Fruit fly (Drosophila melanogaster) whole organism, adult: ENCODE data around the gene CG31627.

Source experiments
- CG12768 ChIP-seq: fragments of 200-800 bp; sonication (Bioruptor generic); optimal IDR thresholded peaks from 2 replicates; lab custom pipeline; 2017; ENCODE audit warnings: missing biosample characterization, missing genetic modification characterization, mild to moderate bottlenecking, moderate library complexity, missing genetic modification reagents
- CG7045 ChIP-seq: fragments of 200-800 bp; sonication (Bioruptor generic); optimal IDR thresholded peaks from 2 replicates; lab custom pipeline; 2017; ENCODE audit warnings: missing biosample characterization, mild to moderate bottlenecking, missing genetic modification characterization
- CG7101 ChIP-seq: fragments of 200-800 bp; sonication (Bioruptor generic); optimal IDR thresholded peaks from 2 replicates; lab custom pipeline; 2018; ENCODE audit warnings: missing biosample characterization, mild to moderate bottlenecking, missing genetic modification characterization, moderate library complexity
- Clk ChIP-seq: fragments of 200-800 bp; sonication (Bioruptor generic); optimal IDR thresholded peaks from 2 replicates; lab custom pipeline; 2017; ENCODE audit warnings: missing biosample characterization, missing genetic modification characterization
- Hr96 ChIP-seq: fragments of 200-800 bp; sonication (Bioruptor generic); optimal IDR thresholded peaks from 2 replicates; lab custom pipeline; 2016; ENCODE audit warnings: missing biosample characterization, missing genetic modification characterization
- bab1 ChIP-seq: fragments of 200-800 bp; sonication (Bioruptor generic); optimal IDR thresholded peaks from 3 replicates; lab custom pipeline; 2019; ENCODE audit warnings: missing biosample characterization, mild to moderate bottlenecking, missing genetic modification characterization, moderate library complexity
- cnc ChIP-seq, 2 experiments: fragments of >200 bp; optimal IDR thresholded peaks; 2 replicates each; lab custom pipeline; 2017
- kay ChIP-seq: fragments of 200-800 bp; sonication (Bioruptor generic); peaks from one replicate; lab custom pipeline; 2016; ENCODE audit warnings: missing biosample characterization, missing genetic modification characterization, borderline replicate concordance
- toe ChIP-seq: fragments of 200-800 bp; sonication (Bioruptor generic); optimal IDR thresholded peaks from 2 replicates; lab custom pipeline; 2016; ENCODE audit warnings: missing biosample characterization, missing genetic modification characterization

DNA sequence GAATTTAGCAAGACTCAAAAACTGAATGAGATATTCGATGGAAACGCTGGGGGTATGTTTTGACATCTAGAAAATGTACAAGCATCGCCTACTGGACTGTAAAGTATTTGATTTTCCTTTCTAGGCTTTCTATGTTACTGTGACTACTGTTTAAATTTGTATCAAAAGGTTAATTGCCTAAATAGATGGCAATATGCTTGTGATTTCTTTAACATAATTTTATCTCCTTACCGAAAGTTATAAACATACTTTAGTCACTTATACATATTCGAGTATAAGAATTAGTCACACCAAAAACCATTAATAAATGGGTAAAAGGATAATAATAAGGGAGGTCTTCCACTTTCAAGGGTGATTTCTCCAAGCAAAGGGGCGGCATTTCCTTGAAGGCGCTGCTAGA lies 29.7 kb downstream of the CG31627 start, which contains the start of gene CG31988:
- TF ChIP-seq CG7101: no peak
- no peak for TF ChIP-seq Hr96
- TF ChIP-seq Clk (GFP tag; lab: Kevin White, UChicago): no peak
- TF ChIP-seq CG12768 (GFP tag; lab: Kevin White, UChicago): no peak
- no peak for TF ChIP-seq toe (GFP tag; lab: Kevin White, UChicago)
- no peak for TF ChIP-seq CG7045 (GFP tag; lab: Kevin White, UChicago)
- no peak for TF ChIP-seq bab1 (GFP tag; lab: Kevin White, UChicago)
- TF ChIP-seq cnc (optimal IDR thresholded peaks at IDR 0.05; lab: Kevin White, UChicago): no peak
- TF ChIP-seq kay (GFP tag; lab: Kevin White, UChicago): no peak
